Worm (Caenorhabditis elegans): Measurements from ENCODE around the gene irld-23.

irld-23 gene

DNA sequence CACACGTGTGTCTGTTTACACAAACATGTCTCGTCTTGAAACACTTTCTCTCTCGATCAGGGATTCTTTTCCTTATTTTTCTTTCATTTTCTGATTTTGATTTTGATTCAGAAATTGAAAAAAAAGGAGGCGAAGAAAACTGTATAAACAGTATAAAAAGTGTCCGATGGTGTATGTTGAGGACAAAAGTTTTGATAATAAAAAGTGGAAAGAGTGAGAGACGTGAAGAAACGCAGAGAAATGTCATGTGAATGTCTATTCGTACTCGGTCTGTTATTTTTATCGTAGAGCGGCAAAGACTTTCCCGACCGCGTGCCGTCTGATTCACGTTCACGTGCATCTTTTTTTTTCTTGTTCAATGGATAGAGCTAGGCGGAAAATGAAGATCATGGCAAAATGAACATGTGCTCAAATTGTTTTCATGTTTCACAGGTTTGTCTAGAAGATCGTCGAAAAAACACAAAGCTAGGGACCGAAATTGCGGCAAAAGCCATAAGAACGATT is 16.7 kb downstream of the irld-23 start:
- TF ChIP-seq scrt-1 (GFP tag; IDR thresholded peaks at IDR 0.05): no peak
- no peak for TF ChIP-seq pes-1 (GFP tag; IDR thresholded peaks at IDR 0.05)
- no peak for TF ChIP-seq flt-1 (GFP tag; IDR thresholded peaks at IDR 0.05)
- no peak for TF ChIP-seq ceh-36 (tag; optimal IDR thresholded peaks at IDR 0.05)
- TF ChIP-seq aly-1 (tag; optimal IDR thresholded peaks at IDR 0.05): no peak
- no peak for TF ChIP-seq ceh-13 (GFP tag; optimal IDR thresholded peaks at IDR 0.05)
- TF ChIP-seq sea-1 (GFP tag; conservative IDR thresholded peaks at IDR 0.05): no peak
- no peak for TF ChIP-seq tbx-11 (GFP tag; IDR thresholded peaks at IDR 0.05)
- no peak for TF ChIP-seq tbx-37 (GFP tag; conservative IDR thresholded peaks at IDR 0.05)
- no peak for TF ChIP-seq F13C5.2 (tag; optimal IDR thresholded peaks at IDR 0.05)
- no peak for TF ChIP-seq tra-4 (tag; optimal IDR thresholded peaks at IDR 0.05)
- TF ChIP-seq ama-1 (optimal IDR thresholded peaks at IDR 0.05): no peak
- no peak for TF ChIP-seq ets-7 (tag; optimal IDR thresholded peaks at IDR 0.05)
- TF ChIP-seq hnd-1 (tag; optimal IDR thresholded peaks at IDR 0.05): no peak
- TF ChIP-seq B0310.2 (tag; optimal IDR thresholded peaks at IDR 0.05): no peak

DNA sequence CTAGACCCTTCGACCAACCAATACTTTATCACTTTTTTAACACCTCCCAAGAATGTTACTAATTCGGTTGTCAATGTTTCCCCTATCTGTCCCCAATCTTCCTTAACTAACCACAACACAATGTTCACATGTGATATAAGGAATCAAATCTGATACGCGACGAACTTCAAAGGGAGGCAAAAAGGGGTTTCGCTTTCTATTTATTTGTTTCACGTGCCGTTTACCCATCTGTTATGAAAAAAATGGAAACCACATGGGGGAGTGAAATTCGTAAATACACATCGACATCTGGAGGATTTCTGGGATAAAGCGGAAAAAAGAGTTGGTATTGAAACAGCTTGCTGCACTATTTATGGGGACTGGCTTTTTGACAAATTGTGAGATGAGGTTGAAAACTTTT is 18.3 kb downstream of the irld-23 start:
- TF ChIP-seq ceh-36 (tag; optimal IDR thresholded peaks at IDR 0.05): no peak
- no peak for TF ChIP-seq hmbx-1 (tag; optimal IDR thresholded peaks at IDR 0.05)
- no peak for TF ChIP-seq ets-7 (tag; optimal IDR thresholded peaks at IDR 0.05)
- no peak for TF ChIP-seq scrt-1 (GFP tag; IDR thresholded peaks at IDR 0.05)
- no peak for TF ChIP-seq pes-1 (GFP tag; IDR thresholded peaks at IDR 0.05)
- TF ChIP-seq hmg-4 (GFP tag; optimal IDR thresholded peaks at IDR 0.05): no peak
- no peak for TF ChIP-seq B0310.2 (tag; optimal IDR thresholded peaks at IDR 0.05)
- no peak for TF ChIP-seq hnd-1 (tag; optimal IDR thresholded peaks at IDR 0.05)

DNA sequence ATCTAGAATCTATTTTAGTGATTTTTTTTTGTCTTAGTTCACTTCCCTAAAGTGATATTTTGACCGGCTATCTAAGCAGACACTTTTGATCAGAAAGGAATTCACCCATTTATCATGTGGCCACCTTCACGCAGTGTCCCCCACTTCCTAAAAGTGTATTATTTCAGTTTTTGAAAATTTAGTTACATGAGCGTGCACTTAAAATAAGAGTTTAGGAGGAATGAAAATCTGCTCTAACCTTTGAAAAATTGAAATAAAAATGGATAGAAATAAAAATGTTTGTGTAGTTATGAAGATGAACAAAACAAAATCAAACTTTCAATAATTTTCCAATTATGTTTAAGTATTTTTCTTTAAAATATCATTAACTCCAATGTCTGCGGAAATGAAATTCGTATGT is 20.7 kb downstream of the irld-23 start:
- TF ChIP-seq hmg-4 (GFP tag; optimal IDR thresholded peaks at IDR 0.05): no peak
- TF ChIP-seq ama-1 (optimal IDR thresholded peaks at IDR 0.05): no peak
- TF ChIP-seq tbx-37 (GFP tag; conservative IDR thresholded peaks at IDR 0.05): no peak
- TF ChIP-seq ets-7 (tag; optimal IDR thresholded peaks at IDR 0.05): no peak
- no peak for TF ChIP-seq flt-1 (GFP tag; IDR thresholded peaks at IDR 0.05)
- no peak for TF ChIP-seq hnd-1 (tag; optimal IDR thresholded peaks at IDR 0.05)
- no peak for TF ChIP-seq ceh-36 (tag; optimal IDR thresholded peaks at IDR 0.05)
- TF ChIP-seq F13C5.2 (tag; optimal IDR thresholded peaks at IDR 0.05): no peak
- TF ChIP-seq aly-1 (tag; optimal IDR thresholded peaks at IDR 0.05): no peak
- TF ChIP-seq ceh-13 (GFP tag; optimal IDR thresholded peaks at IDR 0.05): no peak
- no peak for TF ChIP-seq sea-1 (GFP tag; conservative IDR thresholded peaks at IDR 0.05)
- TF ChIP-seq B0310.2 (tag; optimal IDR thresholded peaks at IDR 0.05): no peak
- no peak for TF ChIP-seq tra-4 (tag; optimal IDR thresholded peaks at IDR 0.05)
- TF ChIP-seq hmbx-1 (tag; optimal IDR thresholded peaks at IDR 0.05): no peak
- TF ChIP-seq tbx-11 (GFP tag; IDR thresholded peaks at IDR 0.05): no peak
- no peak for TF ChIP-seq scrt-1 (GFP tag; IDR thresholded peaks at IDR 0.05)
- no peak for TF ChIP-seq pes-1 (GFP tag; IDR thresholded peaks at IDR 0.05)

DNA sequence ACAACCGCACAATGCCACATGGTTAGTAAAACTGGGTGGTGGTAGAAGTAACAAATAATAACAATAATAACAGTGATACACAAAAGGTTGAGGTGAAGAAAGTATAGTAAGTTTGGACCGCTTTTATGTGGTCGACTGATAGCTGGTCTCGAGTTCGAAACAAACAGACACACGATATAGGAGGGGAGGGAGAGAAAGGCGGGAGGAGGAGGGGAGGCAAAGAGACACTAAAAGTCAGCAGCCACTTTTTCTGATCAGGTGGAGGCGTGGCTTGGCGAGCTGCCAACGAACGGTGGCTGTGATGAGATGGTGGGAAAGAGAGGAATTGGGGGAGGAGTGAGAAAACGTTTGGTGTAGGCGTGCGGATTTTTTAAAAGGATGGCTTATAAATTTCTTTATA is 22.1 kb downstream of the irld-23 start:
- TF ChIP-seq B0310.2 (tag; optimal IDR thresholded peaks at IDR 0.05): no peak
- no peak for TF ChIP-seq tbx-11 (GFP tag; IDR thresholded peaks at IDR 0.05)
- TF ChIP-seq tbx-37 (GFP tag; conservative IDR thresholded peaks at IDR 0.05): no peak
- TF ChIP-seq F13C5.2 (tag; optimal IDR thresholded peaks at IDR 0.05): no peak
- TF ChIP-seq ama-1 (optimal IDR thresholded peaks at IDR 0.05): no peak
- TF ChIP-seq ceh-36 (tag; optimal IDR thresholded peaks at IDR 0.05): no peak
- TF ChIP-seq ceh-13 (GFP tag; optimal IDR thresholded peaks at IDR 0.05): no peak
- no peak for TF ChIP-seq scrt-1 (GFP tag; IDR thresholded peaks at IDR 0.05)
- TF ChIP-seq hmbx-1 (tag; optimal IDR thresholded peaks at IDR 0.05): no peak
- TF ChIP-seq sea-1 (GFP tag; conservative IDR thresholded peaks at IDR 0.05): no peak

DNA sequence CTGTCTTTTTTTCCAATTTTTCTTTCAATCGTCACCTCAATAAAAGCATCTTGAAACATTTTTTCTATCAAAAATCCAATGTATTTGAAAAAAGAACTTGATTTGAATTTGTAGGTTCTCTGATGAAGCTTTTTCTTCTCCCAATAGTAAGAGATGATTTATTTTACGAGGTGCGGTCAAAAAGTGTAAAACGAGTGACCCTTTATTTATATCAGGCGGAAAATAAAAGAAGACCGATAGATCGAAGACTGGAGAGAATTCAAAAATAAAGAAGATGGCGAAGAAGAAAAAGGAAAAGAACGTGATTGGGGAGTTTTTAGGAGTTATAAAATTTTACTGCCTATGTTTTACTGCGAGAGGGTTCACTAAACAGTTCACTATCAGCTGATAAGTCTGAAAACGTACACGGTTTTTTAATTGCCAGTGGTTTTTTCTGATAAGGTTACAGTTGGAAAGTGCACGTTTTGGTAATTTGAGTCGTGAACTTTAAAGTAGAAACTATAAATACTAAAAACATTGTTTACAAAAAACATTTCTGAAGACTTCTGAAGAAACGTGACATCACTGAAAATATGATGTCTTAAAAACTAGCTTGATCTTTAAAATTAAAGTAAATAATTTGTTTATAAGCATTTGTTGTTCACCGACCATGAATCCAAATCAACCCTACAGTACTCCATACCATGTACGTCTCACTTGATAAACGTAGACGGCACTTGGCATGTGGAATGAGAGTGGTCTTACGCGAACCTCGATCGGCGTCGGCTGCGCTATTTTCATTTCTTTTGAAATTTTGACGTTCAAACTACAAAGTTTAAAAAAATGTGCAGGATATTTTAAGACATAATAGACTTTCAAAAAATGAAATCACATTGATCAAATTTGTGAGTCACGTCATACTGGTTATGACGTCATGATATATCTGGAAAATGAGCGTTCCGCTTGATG is 24.4 kb downstream of the irld-23 start:
- no peak for TF ChIP-seq ets-7 (tag; optimal IDR thresholded peaks at IDR 0.05)

DNA sequence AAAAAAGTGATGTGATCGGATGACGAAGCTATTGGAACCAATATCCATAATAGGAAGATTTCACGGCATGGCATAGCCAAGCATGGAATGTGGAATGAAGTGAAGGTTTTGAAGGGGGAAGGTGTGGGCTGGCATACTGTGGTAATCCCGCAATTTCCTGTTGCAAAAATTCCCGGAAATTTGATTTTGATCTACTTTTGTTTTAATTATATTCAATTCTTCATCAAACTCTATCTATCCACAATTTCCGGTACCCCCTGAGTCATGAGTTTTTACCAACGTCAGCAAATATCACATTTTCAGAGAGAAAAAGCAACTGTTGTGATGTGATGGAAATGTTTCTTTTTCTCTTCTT is 25.0 kb downstream of the irld-23 start, which contains the start of gene gcy-11:
Gene gcy-11 (minus strand): TSS at position 101 of the 355 bp plus-strand sequence.
- TF ChIP-seq tbx-11 (GFP tag; IDR thresholded peaks at IDR 0.05) (no peak), tra-4 (tag; optimal IDR thresholded peaks at IDR 0.05) (no peak), ama-1 (optimal IDR thresholded peaks at IDR 0.05) (no peak)

DNA sequence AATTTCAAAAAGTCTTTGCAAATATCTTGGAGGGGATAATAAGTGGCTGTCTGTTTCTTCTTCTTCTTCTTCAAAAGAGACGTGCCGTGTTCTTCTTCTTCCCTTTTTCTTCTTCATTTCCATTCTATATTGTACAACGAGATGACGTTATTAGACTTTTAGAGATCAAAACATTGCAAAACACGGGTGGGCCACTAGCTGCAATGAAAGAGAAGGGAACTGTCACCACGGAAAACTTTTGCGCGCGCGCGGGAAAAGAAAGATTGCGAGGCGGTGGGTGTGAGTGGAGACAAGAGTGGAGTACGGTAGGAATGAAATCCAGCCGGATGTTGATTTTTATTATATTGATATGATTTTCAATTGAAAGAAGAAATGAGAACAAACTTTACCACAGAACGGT is 26.4 kb downstream of the irld-23 start:
- TF ChIP-seq B0310.2 (tag; optimal IDR thresholded peaks at IDR 0.05): no peak
- no peak for TF ChIP-seq pes-1 (GFP tag; IDR thresholded peaks at IDR 0.05)
- TF ChIP-seq ama-1 (optimal IDR thresholded peaks at IDR 0.05): no peak
- no peak for TF ChIP-seq aly-1 (tag; optimal IDR thresholded peaks at IDR 0.05)
- TF ChIP-seq hmbx-1 (tag; optimal IDR thresholded peaks at IDR 0.05): no peak
- TF ChIP-seq ceh-13 (GFP tag; optimal IDR thresholded peaks at IDR 0.05): no peak
- TF ChIP-seq sea-1 (GFP tag; conservative IDR thresholded peaks at IDR 0.05): no peak
- TF ChIP-seq tbx-11 (GFP tag; IDR thresholded peaks at IDR 0.05): no peak
- TF ChIP-seq ets-7 (tag; optimal IDR thresholded peaks at IDR 0.05): no peak
- TF ChIP-seq scrt-1 (GFP tag; IDR thresholded peaks at IDR 0.05): no peak
- no peak for TF ChIP-seq tra-4 (tag; optimal IDR thresholded peaks at IDR 0.05)
- no peak for TF ChIP-seq flt-1 (GFP tag; IDR thresholded peaks at IDR 0.05)

DNA sequence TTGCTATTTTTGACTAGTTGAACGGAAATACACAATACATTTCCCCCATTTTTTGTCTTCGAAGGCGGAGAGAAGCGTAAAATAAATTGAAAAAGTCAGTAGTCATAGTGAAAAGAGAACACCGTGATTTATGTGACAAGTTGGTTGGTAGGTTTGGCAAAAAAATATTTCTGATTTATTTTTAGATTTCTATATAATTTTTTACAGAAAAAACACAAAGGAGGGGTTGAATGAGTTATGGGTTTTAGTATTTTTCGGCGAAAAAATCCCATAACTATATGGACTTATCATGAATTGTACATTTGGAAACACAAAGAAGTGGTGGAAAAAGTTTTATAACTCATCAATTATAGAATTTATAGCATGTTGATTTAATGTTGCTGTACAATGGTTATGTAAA is 35.0 kb downstream of the irld-23 start, which contains the start of gene C30G4.2:
Gene C30G4.2 (minus strand): TSS at position 101 of the 400 bp plus-strand sequence.
- no peak for TF ChIP-seq scrt-1 (GFP tag; IDR thresholded peaks at IDR 0.05)
- no peak for TF ChIP-seq hnd-1 (tag; optimal IDR thresholded peaks at IDR 0.05)
- no peak for TF ChIP-seq ceh-13 (GFP tag; optimal IDR thresholded peaks at IDR 0.05)
- no peak for TF ChIP-seq ets-7 (tag; optimal IDR thresholded peaks at IDR 0.05)
- TF ChIP-seq flt-1 (GFP tag; IDR thresholded peaks at IDR 0.05): no peak
- no peak for TF ChIP-seq hmbx-1 (tag; optimal IDR thresholded peaks at IDR 0.05)
- TF ChIP-seq tbx-37 (GFP tag; conservative IDR thresholded peaks at IDR 0.05): no peak
- no peak for TF ChIP-seq B0310.2 (tag; optimal IDR thresholded peaks at IDR 0.05)
- TF ChIP-seq sea-1 (GFP tag; conservative IDR thresholded peaks at IDR 0.05): no peak

All from whole organism, early embryonic.